Worm (Caenorhabditis elegans): ENCODE results near the gene H10E21.1.
A peak's percentile ranks its signal among the peaks of the same experiment; 100 is the strongest.

Gene H10E21.1

DNA sequence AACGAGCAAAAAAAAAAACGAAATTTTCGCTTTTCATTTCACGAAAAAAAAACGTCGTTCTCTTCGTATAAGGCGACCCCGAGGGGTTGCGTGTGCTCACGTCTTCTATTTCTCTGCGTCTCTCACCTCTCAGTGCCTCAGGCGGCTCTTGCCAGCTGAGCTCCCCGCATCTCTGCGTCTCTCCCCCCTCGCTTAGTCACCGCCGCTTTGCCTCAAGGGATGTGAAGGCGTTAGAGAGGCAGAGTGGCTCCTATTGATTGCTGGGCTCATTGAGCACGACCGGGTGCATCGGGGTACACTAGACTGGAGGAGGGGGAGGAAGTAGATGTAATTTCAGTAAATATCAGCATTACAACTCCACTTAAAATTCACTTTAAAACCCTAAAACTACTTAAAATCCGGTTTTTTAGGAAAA is 10.0 kb downstream of the H10E21.1 start (continued):
- TF ChIP-seq C06A6.2 (GFP tag; conservative IDR thresholded peaks at IDR 0.05): peak; percentile 55; the same call in 1 of the 2 replicates
- TF ChIP-seq hrde-1 (tag; optimal IDR thresholded peaks at IDR 0.05; ENCODE audit: borderline replicate concordance): no peak

DNA sequence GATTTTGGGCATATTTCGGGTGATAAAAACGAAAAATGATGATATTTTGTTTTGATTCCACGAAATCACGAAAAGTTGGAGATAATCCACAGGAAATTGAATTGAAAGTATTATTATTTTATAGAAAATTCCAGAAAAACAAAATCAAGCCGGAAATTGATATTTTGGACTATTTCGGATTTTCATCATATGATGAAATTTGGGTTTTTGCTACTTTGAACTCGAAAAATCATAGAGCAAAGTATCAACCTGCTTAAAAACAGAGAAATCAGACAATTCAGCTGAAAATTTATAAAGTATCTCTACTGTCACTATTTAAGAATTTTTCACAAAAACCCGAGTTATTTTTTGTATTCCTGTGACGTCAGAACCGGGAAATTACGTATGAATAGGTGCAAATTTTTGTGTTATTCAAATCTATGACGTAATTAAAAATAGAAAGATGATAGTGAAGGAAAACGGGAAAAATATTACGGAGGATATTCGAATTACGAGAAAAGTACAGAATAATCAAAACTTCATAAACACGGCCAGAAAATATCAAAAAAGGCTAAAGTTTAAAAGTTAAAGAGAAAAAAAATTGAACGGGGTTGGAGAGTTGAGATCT is 11.9 kb downstream of the H10E21.1 start:
- TF ChIP-seq xnd-1 (tag; optimal IDR thresholded peaks at IDR 0.05) (no peak), die-1 (tag; optimal IDR thresholded peaks at IDR 0.05) (no peak), zfh-2 (GFP tag; conservative IDR thresholded peaks at IDR 0.05) (no peak), ztf-26 (tag; optimal IDR thresholded peaks at IDR 0.05) (no peak), mcd-1 (GFP tag; IDR thresholded peaks at IDR 0.05) (no peak), snpc-4 (GFP tag; optimal IDR thresholded peaks at IDR 0.05) (no peak), snpc-4 (tag; optimal IDR thresholded peaks at IDR 0.05) (no peak), lsl-1 (GFP tag; optimal IDR thresholded peaks at IDR 0.05) (no peak), F49E8.2 (tag; optimal IDR thresholded peaks at IDR 0.05; ENCODE audit: insufficient read depth) (no peak), K12H6.12 (tag; optimal IDR thresholded peaks at IDR 0.05) (no peak), let-526 (GFP tag; IDR thresholded peaks at IDR 0.05) (no peak), akir-1 (GFP tag; optimal IDR thresholded peaks at IDR 0.05) (no peak)

DNA sequence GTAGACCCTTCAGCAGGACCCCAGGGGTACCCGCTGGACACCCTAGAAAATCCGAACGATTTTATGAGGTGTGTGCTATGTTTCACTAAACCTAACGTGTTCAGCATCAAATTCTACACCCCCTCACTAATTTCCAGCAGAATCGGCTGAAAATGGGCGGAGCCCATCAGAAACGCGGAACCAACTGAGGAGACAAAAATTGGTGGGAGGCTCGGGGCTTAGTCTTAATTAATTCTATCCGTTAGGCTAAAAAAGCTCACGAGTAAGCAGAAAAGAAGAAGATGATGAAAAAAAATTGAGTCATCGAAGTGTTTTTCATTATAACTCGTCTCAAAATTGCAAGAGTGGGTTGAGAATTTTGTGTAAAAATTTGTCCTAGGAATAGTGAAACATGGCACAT is 13.3 kb downstream of the H10E21.1 start:
- TF ChIP-seq C06A6.2 (GFP tag; conservative IDR thresholded peaks at IDR 0.05) (no peak), mcd-1 (GFP tag; IDR thresholded peaks at IDR 0.05) (no peak), cebp-2 (GFP tag; IDR thresholded peaks at IDR 0.05) (no peak)

DNA sequence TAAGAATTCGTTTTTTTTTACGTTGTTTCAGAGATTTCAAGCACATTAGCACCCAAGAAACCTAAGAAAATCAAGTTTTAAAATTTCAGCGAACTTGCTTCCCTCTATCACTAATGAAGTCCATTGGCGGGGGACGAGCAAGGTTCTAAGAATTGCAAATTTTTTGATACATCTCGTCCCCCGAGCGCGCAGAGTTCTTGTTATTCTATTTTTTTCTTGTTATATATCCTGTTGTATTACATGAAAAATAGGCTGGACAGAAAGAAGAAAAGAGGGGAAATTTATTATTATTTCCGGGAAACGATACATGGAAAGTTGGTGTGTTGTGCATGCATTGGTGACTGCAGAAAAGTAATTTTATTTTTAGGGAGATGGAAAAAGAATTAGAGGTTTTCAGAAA is 14.1 kb downstream of the H10E21.1 start:
- no peak for TF ChIP-seq nfya-1 (tag; optimal IDR thresholded peaks at IDR 0.05; ENCODE audit: borderline replicate concordance, insufficient read depth)
- no peak for TF ChIP-seq B0261.1 (tag; optimal IDR thresholded peaks at IDR 0.05)
- no peak for TF ChIP-seq D2030.7 (GFP tag; IDR thresholded peaks at IDR 0.05)
- no peak for TF ChIP-seq ccch-3 (GFP tag; optimal IDR thresholded peaks at IDR 0.05)
- no peak for TF ChIP-seq K11D2.4 (GFP tag; IDR thresholded peaks at IDR 0.05)
- TF ChIP-seq Y95B8A.8 (GFP tag; IDR thresholded peaks at IDR 0.05): no peak
- no peak for TF ChIP-seq tbx-9 (tag; optimal IDR thresholded peaks at IDR 0.05; ENCODE audit: borderline replicate concordance)
- TF ChIP-seq hrde-1 (tag; optimal IDR thresholded peaks at IDR 0.05; ENCODE audit: borderline replicate concordance): no peak
- no peak for TF ChIP-seq F57A8.1 (GFP tag; optimal IDR thresholded peaks at IDR 0.05)
- no peak for TF ChIP-seq ztf-18 (tag; optimal IDR thresholded peaks at IDR 0.05)
- TF ChIP-seq lin-40 (tag; optimal IDR thresholded peaks at IDR 0.05): no peak

DNA sequence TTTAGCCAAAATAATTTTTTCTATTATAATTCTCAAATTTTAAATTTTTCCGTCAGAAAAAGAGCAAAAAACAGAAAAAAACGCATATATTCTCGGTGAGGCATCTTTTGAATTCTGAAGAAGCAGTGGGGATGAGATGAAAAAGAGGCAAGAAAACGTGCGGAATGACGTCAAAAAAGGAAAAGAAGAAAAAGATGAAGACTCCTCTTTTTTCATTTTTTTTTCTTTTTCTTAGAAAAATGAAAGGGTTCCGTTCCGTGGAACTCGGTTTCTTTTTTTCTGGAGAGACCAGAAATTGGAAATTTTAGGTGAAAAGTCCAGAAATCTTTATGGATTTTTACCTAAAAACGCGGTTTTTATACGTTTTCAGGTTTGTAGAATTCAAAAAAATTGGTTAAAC is 14.8 kb downstream of the H10E21.1 start:
- TF ChIP-seq him-1 (tag; optimal IDR thresholded peaks at IDR 0.05): no peak
- no peak for TF ChIP-seq sea-2 (GFP tag; IDR thresholded peaks at IDR 0.05)
- no peak for TF ChIP-seq sdz-38 (tag; optimal IDR thresholded peaks at IDR 0.05)
- TF ChIP-seq Y79H2A.3 (GFP tag; conservative IDR thresholded peaks at IDR 0.05): no peak
- TF ChIP-seq aptf-2 (GFP tag; conservative IDR thresholded peaks at IDR 0.05): no peak
- no peak for TF ChIP-seq hmg-1.2 (GFP tag; IDR thresholded peaks at IDR 0.05)
- no peak for TF ChIP-seq xnd-1 (tag; optimal IDR thresholded peaks at IDR 0.05)
- TF ChIP-seq efl-1 (GFP tag; optimal IDR thresholded peaks at IDR 0.05): no peak
- no peak for TF ChIP-seq hrde-1 (tag; optimal IDR thresholded peaks at IDR 0.05; ENCODE audit: borderline replicate concordance)
- no peak for TF ChIP-seq snpc-1.1 (tag; optimal IDR thresholded peaks at IDR 0.05; ENCODE audit: insufficient read depth)
- TF ChIP-seq lin-54 (GFP tag; optimal IDR thresholded peaks at IDR 0.05): no peak
- TF ChIP-seq hmg-20 (GFP tag; IDR thresholded peaks at IDR 0.05): no peak
- TF ChIP-seq gei-17 (GFP tag; optimal IDR thresholded peaks at IDR 0.05): no peak
- no peak for TF ChIP-seq nfyb-1 (GFP tag; IDR thresholded peaks at IDR 0.05)
- TF ChIP-seq dpl-1 (GFP tag; optimal IDR thresholded peaks at IDR 0.05): no peak
- TF ChIP-seq athp-1 (tag; optimal IDR thresholded peaks at IDR 0.05): no peak
- no peak for TF ChIP-seq B0336.3 (GFP tag; IDR thresholded peaks at IDR 0.05)
- no peak for TF ChIP-seq snpc-3.4 (tag; optimal IDR thresholded peaks at IDR 0.05)
- TF ChIP-seq let-526 (GFP tag; IDR thresholded peaks at IDR 0.05): no peak
